Fruit fly (Drosophila melanogaster) S2 (cell line): Measurements from ENCODE around the gene Gat.

Experiments used
- CG8478 ChIP-seq: fragments of >200 bp; optimal IDR thresholded peaks from 2 replicates; lab custom pipeline; 2018
- CTCF ChIP-seq, 2 experiments: fragments of >200 bp; optimal IDR thresholded peaks; 2 replicates each; lab custom pipeline; 2018

Gat gene

dm6 chr4:629391-629790 lies at the start of gene Gat:
TSS of gene Gat (plus strand) at chr4:629691.
- TF ChIP-seq CG8478 (lab: Kevin White, UChicago) (no peak), CTCF (optimal IDR thresholded peaks at IDR 0.05; lab: Kevin White, UChicago) (no peak)

- no peak for TF ChIP-seq CG8478 (lab: Kevin White, UChicago)
- TF ChIP-seq CTCF (optimal IDR thresholded peaks at IDR 0.05; lab: Kevin White, UChicago), result no peak
Observed at dm6 chr4:582836-583235, 46.7 kb upstream of the Gat start, which contains the start of gene CG1909. TSS of gene CG1909 (plus strand) at chr4:583108.

dm6 chr4:588514-588913 lies 41.0 kb upstream of the Gat start:
- TF ChIP-seq CG8478 (lab: Kevin White, UChicago) (no peak), CTCF (optimal IDR thresholded peaks at IDR 0.05; lab: Kevin White, UChicago) (no peak)

- no peak for TF ChIP-seq CTCF (optimal IDR thresholded peaks at IDR 0.05; lab: Kevin White, UChicago)
- no peak for TF ChIP-seq CG8478 (lab: Kevin White, UChicago)
Observed at dm6 chr4:607498-607897, 22.0 kb upstream of the Gat start, which contains the start of gene onecut. TSS of gene onecut (minus strand) at chr4:607649.

- TF ChIP-seq CG8478 (lab: Kevin White, UChicago), result no peak
- no peak for TF ChIP-seq CTCF (optimal IDR thresholded peaks at IDR 0.05; lab: Kevin White, UChicago)
Observed at dm6 chr4:610398-611319, 18.8 kb upstream of the Gat start, which contains the start of gene Eph. TSS of gene Eph (plus strand) at chr4:610684.

- TF ChIP-seq CTCF (optimal IDR thresholded peaks at IDR 0.05; lab: Kevin White, UChicago) (no peak), CG8478 (lab: Kevin White, UChicago) (no peak)
Observed at dm6 chr4:625898-626644, 3.4 kb upstream of the Gat start, which contains the start of gene mav. TSS of gene mav (minus strand) at chr4:626031.

dm6 chr4:646414-647016 lies 17.0 kb downstream of the Gat start, which contains the start of gene Ekar:
TSS of gene Ekar (minus strand) at chr4:646556.
- no peak for TF ChIP-seq CTCF (optimal IDR thresholded peaks at IDR 0.05; lab: Kevin White, UChicago)
- no peak for TF ChIP-seq CG8478 (lab: Kevin White, UChicago)

- TF ChIP-seq CG8478 (lab: Kevin White, UChicago) (no peak), CTCF (optimal IDR thresholded peaks at IDR 0.05; lab: Kevin White, UChicago) (no peak)
Observed at dm6 chr4:647388-647787, 17.9 kb downstream of the Gat start.

- no peak for TF ChIP-seq CTCF (optimal IDR thresholded peaks at IDR 0.05; lab: Kevin White, UChicago)
- no peak for TF ChIP-seq CG8478 (lab: Kevin White, UChicago)
Observed at dm6 chr4:659058-659588, 29.6 kb downstream of the Gat start.

- TF ChIP-seq CG8478 (lab: Kevin White, UChicago), result no peak
Observed at dm6 chr4:659884-660846, 30.7 kb downstream of the Gat start, which contains the start of gene gw. TSS of gene gw (minus strand) at chr4:660608.

- no peak for TF ChIP-seq CTCF (optimal IDR thresholded peaks at IDR 0.05; lab: Kevin White, UChicago)
- TF ChIP-seq CG8478 (lab: Kevin White, UChicago), result no peak
Observed at dm6 chr4:662101-662500, 32.6 kb downstream of the Gat start.

- TF ChIP-seq CG8478 (lab: Kevin White, UChicago) (no peak), CTCF (optimal IDR thresholded peaks at IDR 0.05; lab: Kevin White, UChicago) (no peak)
Observed at dm6 chr4:663055-663670, 33.7 kb downstream of the Gat start, which contains the start of the genes CG46466 and Slip1. TSS of gene CG46466 (minus strand) at chr4:663124. TSS of gene Slip1 (plus strand) at chr4:663621.

- no peak for TF ChIP-seq CG8478 (lab: Kevin White, UChicago)
- no peak for TF ChIP-seq CTCF (optimal IDR thresholded peaks at IDR 0.05; lab: Kevin White, UChicago)
Observed at dm6 chr4:664277-664676, 34.8 kb downstream of the Gat start.
